Fruit fly (Drosophila melanogaster): Measurements from ENCODE around the gene VAChT.

dm6 chr3R:18698855-18699569 is 6.3 kb upstream of the VAChT start:
- TF ChIP-seq esn (GFP tag; optimal IDR thresholded peaks at IDR 0.05) = no peak
- no peak for TF ChIP-seq dac (GFP tag; optimal IDR thresholded peaks at IDR 0.05)
- no peak for TF ChIP-seq CG1621 (tag; optimal IDR thresholded peaks at IDR 0.05)
- no peak for TF ChIP-seq Eip93F (GFP tag; optimal IDR thresholded peaks at IDR 0.05)
- TF ChIP-seq CG6808 (GFP tag; optimal IDR thresholded peaks at IDR 0.05) = no peak
- no peak for TF ChIP-seq Sox102F (GFP tag; optimal IDR thresholded peaks at IDR 0.05)
- TF ChIP-seq svp (GFP tag) = no peak
- TF ChIP-seq CG8119 (GFP tag; IDR thresholded peaks at IDR 0.05) = no peak
- no peak for TF ChIP-seq fkh (GFP tag; optimal IDR thresholded peaks at IDR 0.05)
- no peak for TF ChIP-seq topi (GFP tag; optimal IDR thresholded peaks at IDR 0.05)
- no peak for TF ChIP-seq CG4318 (GFP tag; optimal IDR thresholded peaks at IDR 0.05)
- no peak for TF ChIP-seq CG10631 (GFP tag; optimal IDR thresholded peaks at IDR 0.05)
- no peak for TF ChIP-seq cyc (GFP tag; optimal IDR thresholded peaks at IDR 0.05)
